Fruit fly (Drosophila melanogaster) whole organism, embryonic: ENCODE data around the gene Vps53.

Experiments used
- Adf1 ChIP-seq: fragments of 200-800 bp; sonication (Bioruptor generic); IDR thresholded peaks from 2 replicates; pipeline ENCODE4 v1.3.6; 2022; ENCODE audit warnings: missing biosample characterization, missing genetic modification characterization
- Asciz ChIP-seq: fragments of 200-800 bp; sonication (Bioruptor generic); optimal IDR thresholded peaks from 2 replicates; lab custom pipeline; 2017; ENCODE audit warnings: missing biosample characterization, mild to moderate bottlenecking, missing genetic modification characterization, missing genetic modification reagents
- Blimp-1 ChIP-seq: fragments of 200-800 bp; sonication (Bioruptor generic); optimal IDR thresholded peaks from 3 replicates; lab custom pipeline; 2018; ENCODE audit warnings: missing biosample characterization, missing genetic modification characterization, mild to moderate bottlenecking, moderate library complexity, missing genetic modification reagents
- CG12219 ChIP-seq: fragments of 200-800 bp; sonication (Bioruptor generic); optimal IDR thresholded peaks from 3 replicates; lab custom pipeline; 2018; ENCODE audit warnings: missing biosample characterization, mild to moderate bottlenecking, missing genetic modification characterization
- CG12391 ChIP-seq: fragments of 200-800 bp; sonication (Bioruptor generic); optimal IDR thresholded peaks from 3 replicates; lab custom pipeline; 2018; ENCODE audit warnings: missing biosample characterization, mild to moderate bottlenecking, missing genetic modification characterization, moderate library complexity
- CG13894 ChIP-seq: fragments of 200-800 bp; sonication (Bioruptor generic); optimal IDR thresholded peaks from 3 replicates; lab custom pipeline; 2018; ENCODE audit warnings: missing biosample characterization, mild to moderate bottlenecking, missing genetic modification characterization, moderate library complexity
- CG15011 ChIP-seq: fragments of 200-800 bp; sonication (Bioruptor generic); optimal IDR thresholded peaks from 3 replicates; lab custom pipeline; 2018; ENCODE audit warnings: missing biosample characterization, mild to moderate bottlenecking, missing genetic modification characterization
- CG15514 ChIP-seq: fragments of 200-800 bp; sonication (Bioruptor generic); optimal IDR thresholded peaks from 3 replicates; lab custom pipeline; 2017; ENCODE audit warnings: missing biosample characterization, missing genetic modification characterization, mild to moderate bottlenecking, moderate library complexity, missing genetic modification reagents
- CG1603 ChIP-seq: fragments of 200-800 bp; sonication (Bioruptor generic); optimal IDR thresholded peaks from 2 replicates; lab custom pipeline; 2019; ENCODE audit warnings: missing biosample characterization, mild to moderate bottlenecking, missing genetic modification characterization, moderate library complexity
- CG16779 ChIP-seq: fragments of 200-800 bp; sonication (Bioruptor generic); IDR thresholded peaks from 2 replicates; pipeline ENCODE4 v1.3.6; 2022; ENCODE audit warnings: missing biosample characterization, missing genetic modification characterization
- CG17328 ChIP-seq: fragments of 200-800 bp; sonication (Bioruptor generic); IDR thresholded peaks from 2 replicates; pipeline ENCODE4 v1.3.6; 2022; ENCODE audit warnings: missing biosample characterization, missing genetic modification characterization
- CG1832 ChIP-seq: fragments of 200-800 bp; sonication (Bioruptor generic); optimal IDR thresholded peaks from 2 replicates; lab custom pipeline; 2017; ENCODE audit warnings: missing biosample characterization, mild to moderate bottlenecking, missing genetic modification characterization, inconsistent platforms
- CG18764 ChIP-seq: fragments of 200-800 bp; sonication (Bioruptor generic); optimal IDR thresholded peaks from 3 replicates; lab custom pipeline; 2016; ENCODE audit warnings: missing biosample characterization, missing genetic modification characterization
- CG2678 ChIP-seq: fragments of 200-800 bp; sonication (Bioruptor generic); optimal IDR thresholded peaks from 3 replicates; lab custom pipeline; 2019; ENCODE audit warnings: missing biosample characterization, mild to moderate bottlenecking, missing genetic modification characterization, moderate library complexity
- CG30403 ChIP-seq: fragments of 200-800 bp; sonication (Bioruptor generic); optimal IDR thresholded peaks from 3 replicates; lab custom pipeline; 2016; ENCODE audit warnings: missing biosample characterization, missing genetic modification characterization
- CG34376 ChIP-seq: fragments of 200-800 bp; sonication (Bioruptor generic); optimal IDR thresholded peaks from 2 replicates; lab custom pipeline; 2018; ENCODE audit warnings: missing biosample characterization, mild to moderate bottlenecking, missing genetic modification characterization
- CG4404 ChIP-seq: fragments of 200-800 bp; sonication (Bioruptor generic); IDR thresholded peaks from 2 replicates; pipeline ENCODE4 v1.3.6; 2022; ENCODE audit warnings: missing biosample characterization, missing genetic modification characterization
- CG4424 ChIP-seq: fragments of 200-800 bp; sonication (Bioruptor generic); optimal IDR thresholded peaks from 3 replicates; lab custom pipeline; 2016; ENCODE audit warnings: missing biosample characterization, missing genetic modification characterization
- CG4707 ChIP-seq: fragments of 200-800 bp; sonication (Bioruptor generic); optimal IDR thresholded peaks from 2 replicates; lab custom pipeline; 2018; ENCODE audit warnings: missing biosample characterization, mild to moderate bottlenecking, missing genetic modification characterization, moderate library complexity
- CG4730 ChIP-seq: fragments of 200-800 bp; sonication (Bioruptor generic); IDR thresholded peaks from 2 replicates; pipeline ENCODE4 v1.3.6; 2022; ENCODE audit warnings: missing biosample characterization, missing genetic modification characterization
- CG6175 ChIP-seq: fragments of 200-800 bp; sonication (Bioruptor generic); IDR thresholded peaks from 3 replicates; pipeline ENCODE4 v1.3.6; 2022; ENCODE audit warnings: missing biosample characterization, missing genetic modification characterization
- CG6813 ChIP-seq: fragments of 200-800 bp; sonication (Bioruptor generic); optimal IDR thresholded peaks from 2 replicates; lab custom pipeline; 2017; ENCODE audit warnings: missing biosample characterization, missing genetic modification characterization, mild to moderate bottlenecking, moderate library complexity, missing genetic modification reagents
- CG6854 ChIP-seq: fragments of 200-800 bp; sonication (Bioruptor generic); optimal IDR thresholded peaks from 3 replicates; lab custom pipeline; 2017; ENCODE audit warnings: missing biosample characterization, mild to moderate bottlenecking, missing genetic modification characterization
- CG7357 ChIP-seq: fragments of 200-800 bp; sonication (Bioruptor generic); IDR thresholded peaks from 3 replicates; pipeline ENCODE4 v1.3.6; 2022; ENCODE audit warnings: missing biosample characterization, missing genetic modification characterization
- CG7556 ChIP-seq: fragments of 200-800 bp; sonication (Bioruptor generic); optimal IDR thresholded peaks from 2 replicates; lab custom pipeline; 2017; ENCODE audit warnings: missing biosample characterization, mild to moderate bottlenecking, missing genetic modification characterization
- CG7786 ChIP-seq: fragments of 200-800 bp; sonication (Bioruptor generic); optimal IDR thresholded peaks from 2 replicates; lab custom pipeline; 2016; ENCODE audit warnings: missing biosample characterization, missing genetic modification characterization
- GATAe ChIP-seq: fragments of 200-800 bp; sonication (Bioruptor generic); conservative IDR thresholded peaks from 2 replicates; pipeline ENCODE4 v1.3.6; 2022; ENCODE audit warnings: missing biosample characterization, missing genetic modification characterization
- Gug ChIP-seq: fragments of 200-800 bp; sonication (Bioruptor generic); IDR thresholded peaks from 4 replicates; pipeline ENCODE4 v1.3.6; 2022; ENCODE audit warnings: missing biosample characterization, missing genetic modification characterization
- Lhr ChIP-seq: fragments of 200-800 bp; sonication (Bioruptor generic); optimal IDR thresholded peaks from 3 replicates; lab custom pipeline; 2017; ENCODE audit warnings: mild to moderate bottlenecking, missing biosample characterization, missing genetic modification reagents, missing genetic modification characterization
- Med ChIP-seq: fragments of 200-800 bp; sonication (Bioruptor generic); peaks from one replicate; lab custom pipeline; 2016; ENCODE audit warnings: missing biosample characterization, missing genetic modification characterization, mild to moderate bottlenecking, inconsistent platforms, moderate library complexity
- Meics ChIP-seq: fragments of 200-800 bp; sonication (Bioruptor generic); optimal IDR thresholded peaks from 2 replicates; lab custom pipeline; 2017; ENCODE audit warnings: missing biosample characterization, mild to moderate bottlenecking, missing genetic modification characterization
- NC2β ChIP-seq: fragments of 200-800 bp; sonication (Bioruptor generic); optimal IDR thresholded peaks from 2 replicates; lab custom pipeline; 2016; ENCODE audit warnings: missing biosample characterization, missing genetic modification characterization
- Spps ChIP-seq: fragments of 200-800 bp; sonication (Bioruptor generic); optimal IDR thresholded peaks from 2 replicates; lab custom pipeline; 2018; ENCODE audit warnings: missing biosample characterization, mild to moderate bottlenecking, missing genetic modification characterization
- Usf ChIP-seq: fragments of 200-800 bp; sonication (Bioruptor generic); optimal IDR thresholded peaks from 2 replicates; lab custom pipeline; 2017; ENCODE audit warnings: missing genotype, missing biosample characterization, missing genetic modification characterization
- Vsx1 ChIP-seq: fragments of 200-800 bp; sonication (Bioruptor generic); optimal IDR thresholded peaks from 2 replicates; lab custom pipeline; 2017; ENCODE audit warnings: missing biosample characterization, mild to moderate bottlenecking, missing genetic modification characterization, missing genetic modification reagents
- bbx ChIP-seq: fragments of 200-800 bp; sonication (Bioruptor generic); IDR thresholded peaks from 2 replicates; pipeline ENCODE4 v1.3.6; 2022; ENCODE audit warnings: missing biosample characterization, missing genetic modification characterization; ENCODE audit not compliant: partially characterized antibody
- bcd ChIP-seq: fragments of 200-800 bp; sonication (Bioruptor generic); optimal IDR thresholded peaks from 2 replicates; lab custom pipeline; 2017; ENCODE audit warnings: missing biosample characterization, mild to moderate bottlenecking, missing genetic modification characterization
- croc ChIP-seq: fragments of 200-800 bp; sonication (Bioruptor generic); conservative IDR thresholded peaks from 3 replicates; pipeline ENCODE4 v1.3.6; 2022; ENCODE audit warnings: missing biosample characterization, missing genetic modification characterization
- ewg ChIP-seq: fragments of 200-800 bp; sonication (Bioruptor generic); optimal IDR thresholded peaks from 3 replicates; lab custom pipeline; 2017; ENCODE audit warnings: mild to moderate bottlenecking, missing biosample characterization, missing genetic modification reagents, missing genetic modification characterization
- eyg ChIP-seq: fragments of 200-800 bp; sonication (Bioruptor generic); optimal IDR thresholded peaks from 3 replicates; lab custom pipeline; 2016; ENCODE audit warnings: missing biosample characterization, missing genetic modification characterization
- gcm2 ChIP-seq: fragments of 200-800 bp; sonication (Bioruptor generic); optimal IDR thresholded peaks from 2 replicates; lab custom pipeline; 2016; ENCODE audit warnings: missing biosample characterization, missing genetic modification characterization
- gfzf ChIP-seq: fragments of 200-800 bp; sonication (Bioruptor generic); optimal IDR thresholded peaks from 2 replicates; lab custom pipeline; 2016; ENCODE audit warnings: missing biosample characterization, mild to moderate bottlenecking, missing genetic modification characterization, moderate library complexity
- h ChIP-seq: fragments of >200 bp; optimal IDR thresholded peaks from 2 replicates; lab custom pipeline; 2017
- ham ChIP-seq: fragments of 200-800 bp; sonication (Bioruptor generic); IDR thresholded peaks from 2 replicates; pipeline ENCODE4 v1.3.6; 2022; ENCODE audit warnings: missing biosample characterization, missing genetic modification characterization
- insv ChIP-seq, 2 experiments: fragments of 200-800 bp; sonication (Bioruptor generic); optimal IDR thresholded peaks; 3 replicates each; lab custom pipeline; 2016 to 2018; ENCODE audit warnings: missing biosample characterization in 2 of 2, missing genetic modification characterization in 2 of 2
- lbe ChIP-seq: fragments of 200-800 bp; sonication (Bioruptor generic); optimal IDR thresholded peaks from 2 replicates; lab custom pipeline; 2016; ENCODE audit warnings: missing biosample characterization, mild to moderate bottlenecking, missing genetic modification characterization
- otp ChIP-seq: fragments of 200-800 bp; sonication (Bioruptor generic); IDR thresholded peaks from 3 replicates; pipeline ENCODE4, ENCODE4 v1.3.6; 2022; ENCODE audit warnings: missing biosample characterization, missing genetic modification characterization
- sens ChIP-seq: fragments of 200-800 bp; sonication (Bioruptor generic); peaks from one replicate; lab custom pipeline; 2016; ENCODE audit warnings: missing biosample characterization, missing genetic modification characterization
- sim ChIP-seq: fragments of 200-800 bp; sonication (Bioruptor generic); IDR thresholded peaks from 2 replicates; pipeline ENCODE4 v1.3.6; 2022; ENCODE audit warnings: missing biosample characterization, missing genetic modification characterization
- sr ChIP-seq: fragments of 200-800 bp; sonication (Bioruptor generic); IDR thresholded peaks from 3 replicates; pipeline ENCODE4 v1.3.6; 2022; ENCODE audit warnings: missing biosample characterization, missing genetic modification characterization
- usp ChIP-seq: fragments of >200 bp; optimal IDR thresholded peaks from 2 replicates; lab custom pipeline; 2017; ENCODE audit warnings: missing biosample characterization, missing genetic modification characterization
- zen2 ChIP-seq: fragments of 200-800 bp; sonication (Bioruptor generic); IDR thresholded peaks from 3 replicates; pipeline ENCODE4 v1.3.6; 2022; ENCODE audit warnings: missing biosample characterization, missing genetic modification characterization; ENCODE audit not compliant: partially characterized antibody

Gene Vps53

dm6 chr2L:4417982-4418381, 32.1 kb upstream of the Vps53 start (continued):
- TF ChIP-seq usp (GFP tag; lab: Kevin White, UChicago), result no peak
- TF ChIP-seq sens, result peak; percentile 54
- TF ChIP-seq sr, result peak; percentile 59; the same call in 1 of the 3 replicates
- TF ChIP-seq CG7786 (GFP tag; lab: Kevin White, UChicago), result no peak
- peak; percentile 52 for TF ChIP-seq Med (GFP tag; lab: Kevin White, UChicago)
- TF ChIP-seq Gug (GFP tag; lab: Robert Waterston, UW), result no peak
- TF ChIP-seq Adf1 (GFP tag; lab: Robert Waterston, UW), result no peak
- TF ChIP-seq insv (GFP tag; optimal IDR thresholded peaks at IDR 0.05; lab: Kevin White, UChicago), result no peak
- TF ChIP-seq NC2β (GFP tag; lab: Kevin White, UChicago), result no peak
- TF ChIP-seq Blimp-1 (GFP tag; lab: Kevin White, UChicago), result peak; percentile 11
- no peak for TF ChIP-seq CG6854 (GFP tag; lab: Kevin White, UChicago)
- no peak for TF ChIP-seq h (lab: Kevin White, UChicago)
- no peak for TF ChIP-seq Lhr (GFP tag; lab: Kevin White, UChicago)
- TF ChIP-seq CG7556, result no peak
- TF ChIP-seq CG13894 (tag; lab: Kevin White, UChicago), result no peak
- no peak for TF ChIP-seq eyg (GFP tag; lab: Kevin White, UChicago)
- TF ChIP-seq CG6175 (GFP tag; lab: Robert Waterston, UW), result no peak
- no peak for TF ChIP-seq CG16779
- TF ChIP-seq CG2678 (tag; lab: Kevin White, UChicago), result no peak
- TF ChIP-seq Usf (GFP tag; lab: Kevin White, UChicago), result no peak
- TF ChIP-seq ewg, result no peak
- no peak for TF ChIP-seq sim (GFP tag; lab: Robert Waterston, UW)
- peak; percentile 13; the same call in 1 of the 3 replicates for TF ChIP-seq croc (GFP tag; lab: Robert Waterston, UW)
- TF ChIP-seq CG4730, result no peak
- no peak for TF ChIP-seq CG12219 (GFP tag; lab: Kevin White, UChicago)
- no peak for TF ChIP-seq CG15011 (GFP tag; lab: Kevin White, UChicago)
- 0 out of 2 replicates have a peak, but pooled peaks have one; percentile 12 for TF ChIP-seq CG17328 (GFP tag; lab: Robert Waterston, UW)
- peak; percentile 34 for TF ChIP-seq CG1832 (GFP tag; lab: Kevin White, UChicago)
- TF ChIP-seq bbx (GFP tag; lab: Robert Waterston, UW), result no peak
- TF ChIP-seq CG12391 (tag; lab: Kevin White, UChicago), result no peak
- TF ChIP-seq gcm2 (GFP tag; lab: Kevin White, UChicago), result no peak
- no peak for TF ChIP-seq Spps (tag; lab: Kevin White, UChicago)
- no peak for TF ChIP-seq CG4424
- TF ChIP-seq gfzf (GFP tag; lab: Kevin White, UChicago), result no peak
- TF ChIP-seq CG1603 (tag; lab: Kevin White, UChicago), result peak; percentile 25
- TF ChIP-seq Meics, result no peak
- 0 out of 3 replicates have a peak, but pooled peaks have one; percentile 42 for TF ChIP-seq otp (GFP tag; lab: Robert Waterston, UW)
- TF ChIP-seq Vsx1 (GFP tag; lab: Kevin White, UChicago), result no peak
- TF ChIP-seq CG7357 (GFP tag; lab: Robert Waterston, UW), result no peak
- TF ChIP-seq GATAe (GFP tag; lab: Robert Waterston, UW), result no peak
- no peak for TF ChIP-seq CG4404 (GFP tag; lab: Robert Waterston, UW)
- no peak for TF ChIP-seq CG18764 (GFP tag; lab: Kevin White, UChicago)
- no peak for TF ChIP-seq Asciz (GFP tag; lab: Kevin White, UChicago)
- TF ChIP-seq CG15514, result no peak
- TF ChIP-seq CG30403 (GFP tag; lab: Kevin White, UChicago), result no peak
- no peak for TF ChIP-seq lbe (GFP tag; lab: Kevin White, UChicago)
- TF ChIP-seq bcd (GFP tag; lab: Kevin White, UChicago), result peak; percentile 19
- no peak for TF ChIP-seq CG34376 (GFP tag; lab: Kevin White, UChicago)
- no peak for TF ChIP-seq ham (GFP tag; lab: Robert Waterston, UW)
- TF ChIP-seq CG4707, result no peak
- TF ChIP-seq zen2 (GFP tag; lab: Robert Waterston, UW), result no peak
- TF ChIP-seq CG6813 (GFP tag; lab: Kevin White, UChicago), result no peak
